Fruit fly (Drosophila melanogaster) whole organism, embryonic: ENCODE results near the gene CG34179.

Experiments
- Atf6 ChIP-seq: fragments of 200-800 bp; sonication (Bioruptor generic); IDR thresholded peaks from 2 replicates; pipeline ENCODE4 v1.3.6; 2022; ENCODE audit warnings: missing biosample characterization, missing genetic modification characterization
- B-H1 ChIP-seq: fragments of 200-800 bp; sonication (Bioruptor generic); IDR thresholded peaks from 3 replicates; pipeline ENCODE4 v1.3.6; 2022; ENCODE audit warnings: missing biosample characterization, missing genetic modification characterization
- Bgb ChIP-seq: fragments of 200-800 bp; sonication (Bioruptor generic); IDR thresholded peaks from 2 replicates; pipeline ENCODE4 v1.3.6; 2022; ENCODE audit warnings: missing biosample characterization, missing genetic modification characterization; ENCODE audit not compliant: partially characterized antibody
- BtbVII ChIP-seq: fragments of 200-800 bp; sonication (Bioruptor generic); optimal IDR thresholded peaks from 3 replicates; lab custom pipeline; 2017; ENCODE audit warnings: missing biosample characterization, mild to moderate bottlenecking, missing genetic modification characterization
- CG11085 ChIP-seq: fragments of 200-800 bp; sonication (Bioruptor generic); IDR thresholded peaks from 2 replicates; pipeline ENCODE4 v1.3.6; 2022; ENCODE audit warnings: missing biosample characterization, missing genetic modification characterization
- CG11398 ChIP-seq: fragments of 200-800 bp; sonication (Bioruptor generic); optimal IDR thresholded peaks from 2 replicates; lab custom pipeline; 2016; ENCODE audit warnings: missing biosample characterization, missing genetic modification characterization
- CG11696 ChIP-seq: fragments of 200-800 bp; sonication (Bioruptor generic); IDR thresholded peaks from 2 replicates; pipeline ENCODE4 v1.3.6; 2022; ENCODE audit warnings: missing biosample characterization, missing genetic modification characterization
- CG13424 ChIP-seq: fragments of 200-800 bp; sonication (Bioruptor generic); optimal IDR thresholded peaks from 2 replicates; lab custom pipeline; 2019; ENCODE audit warnings: missing biosample characterization, mild to moderate bottlenecking, missing genetic modification characterization, moderate library complexity
- CG17186 ChIP-seq: fragments of 200-800 bp; sonication (Bioruptor generic); optimal IDR thresholded peaks from 3 replicates; lab custom pipeline; 2017; ENCODE audit warnings: missing biosample characterization, missing genetic modification reagents, missing genetic modification characterization
- CG17385 ChIP-seq: fragments of 200-800 bp; sonication (Bioruptor generic); optimal IDR thresholded peaks from 3 replicates; lab custom pipeline; 2018; ENCODE audit warnings: missing biosample characterization, mild to moderate bottlenecking, missing genetic modification characterization
- CG2120 ChIP-seq: fragments of 200-800 bp; sonication (Bioruptor generic); optimal IDR thresholded peaks from 3 replicates; lab custom pipeline; 2016; ENCODE audit warnings: missing biosample characterization, missing genetic modification characterization
- CG2712 ChIP-seq: fragments of 200-800 bp; optimal IDR thresholded peaks from 3 replicates; lab custom pipeline; 2019; ENCODE audit warnings: missing biosample characterization, mild to moderate bottlenecking, missing genetic modification characterization, moderate library complexity
- CG42726 ChIP-seq: fragments of 200-800 bp; sonication (Bioruptor generic); IDR thresholded peaks from 2 replicates; pipeline ENCODE4 v1.3.6; 2022; ENCODE audit warnings: missing biosample characterization, missing genetic modification characterization; ENCODE audit not compliant: partially characterized antibody
- CG4730 ChIP-seq: fragments of 200-800 bp; sonication (Bioruptor generic); IDR thresholded peaks from 2 replicates; pipeline ENCODE4 v1.3.6; 2022; ENCODE audit warnings: missing biosample characterization, missing genetic modification characterization
- CG6683 ChIP-seq: fragments of 200-800 bp; sonication (Bioruptor generic); optimal IDR thresholded peaks from 2 replicates; lab custom pipeline; 2017; ENCODE audit warnings: missing biosample characterization, mild to moderate bottlenecking, missing genetic modification characterization, missing genetic modification reagents
- CG7745 ChIP-seq: fragments of 200-800 bp; sonication (Bioruptor generic); optimal IDR thresholded peaks from 2 replicates; lab custom pipeline; 2018; ENCODE audit warnings: missing biosample characterization, mild to moderate bottlenecking, missing genetic modification characterization, moderate library complexity
- CG9215 ChIP-seq: fragments of 200-800 bp; sonication (Bioruptor generic); IDR thresholded peaks from 2 replicates; pipeline ENCODE4 v1.3.6; 2022; ENCODE audit warnings: missing biosample characterization, missing genetic modification characterization
- Camta ChIP-seq: fragments of 200-800 bp; sonication (Bioruptor generic); optimal IDR thresholded peaks from 2 replicates; lab custom pipeline; 2016; ENCODE audit warnings: missing biosample characterization, missing genetic modification characterization
- CkIIα-i1 ChIP-seq: fragments of 200-800 bp; sonication (Bioruptor generic); IDR thresholded peaks from 2 replicates; pipeline ENCODE4 v1.3.6; 2022; ENCODE audit warnings: missing biosample characterization, missing genetic modification characterization
- Dek ChIP-seq: fragments of 200-800 bp; sonication (Bioruptor generic); optimal IDR thresholded peaks from 3 replicates; lab custom pipeline; 2019; ENCODE audit warnings: missing biosample characterization, mild to moderate bottlenecking, missing genetic modification characterization, moderate library complexity
- Dfd ChIP-seq, 2 experiments: fragments of >200 bp; optimal IDR thresholded peaks; 2 replicates each; lab custom pipeline; 2017; ENCODE audit warnings: missing biosample characterization in 2 of 2, missing genetic modification characterization in 2 of 2
- GATAe ChIP-seq: fragments of 200-800 bp; sonication (Bioruptor generic); conservative IDR thresholded peaks from 2 replicates; pipeline ENCODE4 v1.3.6; 2022; ENCODE audit warnings: missing biosample characterization, missing genetic modification characterization
- Hey ChIP-seq: fragments of 200-800 bp; sonication (Bioruptor generic); optimal IDR thresholded peaks from 3 replicates; lab custom pipeline; 2018; ENCODE audit warnings: missing biosample characterization, mild to moderate bottlenecking, missing genetic modification characterization
- HmgZ ChIP-seq: fragments of 200-800 bp; sonication (Bioruptor generic); optimal IDR thresholded peaks from 2 replicates; lab custom pipeline; 2018; ENCODE audit warnings: missing biosample characterization, mild to moderate bottlenecking, missing genetic modification characterization
- Max ChIP-seq: fragments of 200-800 bp; sonication (Bioruptor generic); optimal IDR thresholded peaks from 2 replicates; lab custom pipeline; 2016; ENCODE audit warnings: missing biosample characterization, mild to moderate bottlenecking, missing genetic modification characterization
- NC2β ChIP-seq: fragments of 200-800 bp; sonication (Bioruptor generic); optimal IDR thresholded peaks from 2 replicates; lab custom pipeline; 2016; ENCODE audit warnings: missing biosample characterization, missing genetic modification characterization
- Optix ChIP-seq: fragments of 200-800 bp; sonication (Bioruptor generic); IDR thresholded peaks from 3 replicates; pipeline ENCODE4 v1.3.6; 2022; ENCODE audit warnings: missing biosample characterization, missing genetic modification characterization
- Ptx1 ChIP-seq: fragments of 200-800 bp; sonication (Bioruptor generic); IDR thresholded peaks from 2 replicates; pipeline ENCODE4 v1.3.6; 2022; ENCODE audit warnings: missing biosample characterization, missing genetic modification characterization
- Usf ChIP-seq: fragments of 200-800 bp; sonication (Bioruptor generic); optimal IDR thresholded peaks from 2 replicates; lab custom pipeline; 2017; ENCODE audit warnings: missing genotype, missing biosample characterization, missing genetic modification characterization
- cato ChIP-seq: fragments of 200-800 bp; sonication (Bioruptor generic); optimal IDR thresholded peaks from 2 replicates; lab custom pipeline; 2016; ENCODE audit warnings: missing biosample characterization, missing genetic modification characterization, borderline replicate concordance
- corto ChIP-seq: fragments of 200-800 bp; sonication (Bioruptor generic); optimal IDR thresholded peaks from 2 replicates; lab custom pipeline; 2016; ENCODE audit warnings: missing biosample characterization, mild to moderate bottlenecking, missing genetic modification characterization, moderate library complexity
- crol ChIP-seq: fragments of 200-800 bp; sonication (Bioruptor generic); IDR thresholded peaks from 2 replicates; pipeline ENCODE4 v1.3.6; 2022; ENCODE audit warnings: missing biosample characterization, missing genetic modification characterization
- danr ChIP-seq: fragments of 200-800 bp; sonication (Bioruptor generic); IDR thresholded peaks from 2 replicates; pipeline ENCODE4 v1.3.6; 2022; ENCODE audit warnings: missing biosample characterization, missing genetic modification characterization
- dimm ChIP-seq: fragments of 200-800 bp; sonication (Bioruptor generic); IDR thresholded peaks from 2 replicates; pipeline ENCODE4 v1.3.6; 2022; ENCODE audit warnings: missing biosample characterization, missing genetic modification characterization
- dmrt99B ChIP-seq: fragments of 200-800 bp; sonication (Bioruptor generic); optimal IDR thresholded peaks from 2 replicates; lab custom pipeline; 2018; ENCODE audit warnings: missing biosample characterization, mild to moderate bottlenecking, missing genetic modification characterization, moderate library complexity
- ems ChIP-seq: fragments of 200-800 bp; sonication (Bioruptor generic); optimal IDR thresholded peaks from 3 replicates; lab custom pipeline; 2016; ENCODE audit warnings: missing biosample characterization, missing genetic modification characterization
- esg ChIP-seq: fragments of 200-800 bp; sonication (Bioruptor generic); conservative IDR thresholded peaks from 2 replicates; pipeline ENCODE4 v1.3.6; 2022; ENCODE audit warnings: missing biosample characterization, missing genetic modification characterization
- fd64A ChIP-seq: fragments of 200-800 bp; sonication (Bioruptor generic); optimal IDR thresholded peaks from 3 replicates; lab custom pipeline; 2018; ENCODE audit warnings: missing biosample characterization, mild to moderate bottlenecking, missing genetic modification characterization
- fru ChIP-seq: fragments of >200 bp; optimal IDR thresholded peaks from 2 replicates; lab custom pipeline; 2017
- gfzf ChIP-seq: fragments of 200-800 bp; sonication (Bioruptor generic); optimal IDR thresholded peaks from 2 replicates; lab custom pipeline; 2016; ENCODE audit warnings: missing biosample characterization, mild to moderate bottlenecking, missing genetic modification characterization, moderate library complexity
- grn ChIP-seq: fragments of 200-800 bp; sonication (Bioruptor generic); optimal IDR thresholded peaks from 3 replicates; lab custom pipeline; 2017; ENCODE audit warnings: missing biosample characterization, missing genetic modification characterization
- klu ChIP-seq: fragments of 200-800 bp; sonication (Bioruptor generic); IDR thresholded peaks from 2 replicates; pipeline ENCODE4 v1.3.6; 2022; ENCODE audit warnings: missing biosample characterization, missing genetic modification characterization
- mirr ChIP-seq: fragments of 200-800 bp; sonication (Bioruptor generic); optimal IDR thresholded peaks from 3 replicates; lab custom pipeline; 2018; ENCODE audit warnings: missing biosample characterization, mild to moderate bottlenecking, missing genetic modification characterization
- seq ChIP-seq: fragments of 200-800 bp; sonication (Bioruptor generic); IDR thresholded peaks from 2 replicates; pipeline ENCODE4 v1.3.6; 2022; ENCODE audit warnings: missing biosample characterization, missing genetic modification characterization
- stc ChIP-seq: fragments of 200-800 bp; sonication (Bioruptor generic); IDR thresholded peaks from 2 replicates; pipeline ENCODE4 v1.3.6; 2022; ENCODE audit warnings: missing biosample characterization, missing genetic modification characterization
- tap ChIP-seq: fragments of 200-800 bp; optimal IDR thresholded peaks from 3 replicates; lab custom pipeline; 2019; ENCODE audit warnings: missing biosample characterization, mild to moderate bottlenecking, missing genetic modification characterization, moderate library complexity
- tx ChIP-seq: fragments of 200-800 bp; sonication (Bioruptor generic); optimal IDR thresholded peaks from 2 replicates; lab custom pipeline; 2016; ENCODE audit warnings: missing biosample characterization, missing genetic modification characterization
- unc-4 ChIP-seq: fragments of 200-800 bp; sonication (Bioruptor generic); IDR thresholded peaks from 2 replicates; pipeline ENCODE4 v1.3.6; 2022; ENCODE audit warnings: missing biosample characterization, missing genetic modification characterization; ENCODE audit not compliant: partially characterized antibody
- unpg ChIP-seq: fragments of 200-800 bp; sonication (Bioruptor generic); optimal IDR thresholded peaks from 3 replicates; lab custom pipeline; 2018; ENCODE audit warnings: missing biosample characterization, mild to moderate bottlenecking, missing genetic modification characterization, moderate library complexity
- zfh1 ChIP-seq: fragments of 200-800 bp; sonication (Bioruptor generic); IDR thresholded peaks from 3 replicates; pipeline ENCODE4 v1.3.6; 2022; ENCODE audit warnings: missing biosample characterization, missing genetic modification characterization

The CG34179 gene

dm6 chr2L:6062382-6063082, 14.0 kb upstream of the CG34179 start, which contains the start of the genes ND-51 and CG13994 (continued):
- TF ChIP-seq CG13424 (tag; lab: Kevin White, UChicago), result peak; percentile 82
- peak; percentile 88 for TF ChIP-seq Ptx1 (GFP tag; lab: Robert Waterston, UW)
- peak; percentile 53 for TF ChIP-seq unc-4 (GFP tag; lab: Robert Waterston, UW)
- no peak for TF ChIP-seq tap (tag; lab: Kevin White, UChicago)
- TF ChIP-seq Camta (GFP tag; lab: Kevin White, UChicago), result peak; percentile 88
- TF ChIP-seq ems, result peak; percentile 86
- TF ChIP-seq CG11085 (GFP tag; lab: Robert Waterston, UW), result peak; percentile 82
- TF ChIP-seq Optix, result peak; percentile 64; the same call in 2 of the 3 replicates
- peak; percentile 40 for TF ChIP-seq cato (GFP tag; lab: Kevin White, UChicago)
- TF ChIP-seq mirr (GFP tag; lab: Kevin White, UChicago), result peak; percentile 71
- TF ChIP-seq B-H1 (GFP tag; lab: Robert Waterston, UW), result peak; percentile 70
- TF ChIP-seq zfh1 (GFP tag; lab: Robert Waterston, UW), result peak; percentile 87
- TF ChIP-seq fd64A, result no peak
- TF ChIP-seq GATAe (GFP tag; lab: Robert Waterston, UW), result 0 out of 2 replicates have a peak, but pooled peaks have one; percentile 14
- TF ChIP-seq fru (lab: Kevin White, UChicago), result no peak
- no peak for TF ChIP-seq CkIIα-i1
- TF ChIP-seq tx, result peak; percentile 88
- TF ChIP-seq Bgb (GFP tag; lab: Robert Waterston, UW), result no peak; the same call in 1 of the 2 replicates
- peak; percentile 55 for TF ChIP-seq BtbVII (GFP tag; lab: Kevin White, UChicago)
- peak; percentile 75 for TF ChIP-seq CG9215 (GFP tag; lab: Robert Waterston, UW)
- no peak for TF ChIP-seq crol (GFP tag; lab: Robert Waterston, UW)
- TF ChIP-seq HmgZ (tag; lab: Kevin White, UChicago), result peak; percentile 93
- peak; percentile 55; the same call in 1 of the 2 replicates for TF ChIP-seq dimm
- peak; percentile 49 for TF ChIP-seq Hey (tag; lab: Kevin White, UChicago)
- TF ChIP-seq CG7745 (tag; lab: Kevin White, UChicago), result peak; percentile 74
- peak; percentile 42; the same call in 1 of the 2 replicates for TF ChIP-seq seq (GFP tag; lab: Robert Waterston, UW)
- peak; percentile 71 for TF ChIP-seq Dek (tag; lab: Kevin White, UChicago)
- TF ChIP-seq CG4730 (GFP tag; lab: Robert Waterston, UW), result peak; percentile 73
- TF ChIP-seq esg, result peak; percentile 73
- TF ChIP-seq corto, result no peak
- TF ChIP-seq gfzf, result peak; percentile 73
- peak; percentile 65 for TF ChIP-seq stc (GFP tag; lab: Robert Waterston, UW)
- peak; percentile 89 for TF ChIP-seq CG2712 (tag; lab: Kevin White, UChicago)
- peak; percentile 60 for TF ChIP-seq CG17385 (GFP tag; lab: Kevin White, UChicago)
- TF ChIP-seq dmrt99B, result no peak
- TF ChIP-seq Max (GFP tag; lab: Kevin White, UChicago), result peak; percentile 74
- TF ChIP-seq danr, result no peak
- peak; percentile 85 for TF ChIP-seq unpg (GFP tag; lab: Kevin White, UChicago)
- TF ChIP-seq CG6683 (GFP tag; lab: Kevin White, UChicago), result peak; percentile 44
- TF ChIP-seq CG11696 (GFP tag; lab: Robert Waterston, UW), result 0 out of 2 replicates have a peak, but pooled peaks have one; percentile 16
- peak; percentile 65 for TF ChIP-seq NC2β (GFP tag; lab: Kevin White, UChicago)
- TF ChIP-seq CG11398 (GFP tag; lab: Kevin White, UChicago), result peak; percentile 75
- peak; percentile 76 for TF ChIP-seq Atf6 (GFP tag; lab: Robert Waterston, UW)
- TF ChIP-seq klu, result peak; percentile 71
- no peak for TF ChIP-seq Dfd (GFP tag; optimal IDR thresholded peaks at IDR 0.05; lab: Kevin White, UChicago)
- TF ChIP-seq grn (GFP tag; lab: Kevin White, UChicago), result no peak
- TF ChIP-seq CG17186 (GFP tag; lab: Kevin White, UChicago), result peak; percentile 76
- TF ChIP-seq Usf, result peak; percentile 54
- peak; percentile 90 for TF ChIP-seq CG2120 (GFP tag; lab: Kevin White, UChicago)
- TF ChIP-seq CG42726 (GFP tag; lab: Robert Waterston, UW), result no peak
